Fruit fly (Drosophila melanogaster): ENCODE data around the gene TfIIB.

The TfIIB gene

dm6 chr2L:10468388-10468787 lies 37.2 kb downstream of the TfIIB start (continued):
- TF ChIP-seq run (tag; optimal IDR thresholded peaks at IDR 0.05), result no peak
- peak; percentile 56 for TF ChIP-seq peb (GFP tag; IDR thresholded peaks at IDR 0.05)
- peak; percentile 45; the same call in 1 of the 3 replicates for TF ChIP-seq CG14050 (GFP tag; IDR thresholded peaks at IDR 0.05)
- peak; percentile 50 for TF ChIP-seq oc (tag; optimal IDR thresholded peaks at IDR 0.05)
- peak; percentile 27 for TF ChIP-seq CG4424 (GFP tag; optimal IDR thresholded peaks at IDR 0.05)
- TF ChIP-seq sens (GFP tag), result peak; percentile 63
- no peak for TF ChIP-seq Oaz (GFP tag; IDR thresholded peaks at IDR 0.05)
- no peak for TF ChIP-seq CG16815 (GFP tag; optimal IDR thresholded peaks at IDR 0.05)
- no peak for TF ChIP-seq CG1832 (GFP tag; optimal IDR thresholded peaks at IDR 0.05)
- TF ChIP-seq HmgZ (tag; optimal IDR thresholded peaks at IDR 0.05), result peak; percentile 15
- TF ChIP-seq Fer1 (GFP tag; optimal IDR thresholded peaks at IDR 0.05), result peak; percentile 63
- no peak for TF ChIP-seq hth (optimal IDR thresholded peaks at IDR 0.05)
- TF ChIP-seq CG12104 (GFP tag; optimal IDR thresholded peaks at IDR 0.05), result no peak
- no peak for TF ChIP-seq CG9876 (GFP tag; optimal IDR thresholded peaks at IDR 0.05)
- TF ChIP-seq ewg (GFP tag; optimal IDR thresholded peaks at IDR 0.05), result no peak
- TF ChIP-seq pzg (GFP tag; optimal IDR thresholded peaks at IDR 0.05), result no peak
- TF ChIP-seq dan (GFP tag; IDR thresholded peaks at IDR 0.05), result no peak
- TF ChIP-seq stc (GFP tag; IDR thresholded peaks at IDR 0.05), result 0 out of 2 replicates have a peak, but pooled peaks have one; percentile 24
- no peak for TF ChIP-seq insv (GFP tag; optimal IDR thresholded peaks at IDR 0.05)
- TF ChIP-seq tio (GFP tag; optimal IDR thresholded peaks at IDR 0.05), result no peak
- TF ChIP-seq Dip2 (GFP tag; IDR thresholded peaks at IDR 0.05), result no peak
- TF ChIP-seq az2 (GFP tag; optimal IDR thresholded peaks at IDR 0.05), result peak; percentile 55
- TF ChIP-seq CG11560 (tag; IDR thresholded peaks at IDR 0.05), result no peak
- TF ChIP-seq Dek (tag; optimal IDR thresholded peaks at IDR 0.05), result no peak
- peak; percentile 64 for TF ChIP-seq CG9817 (tag; optimal IDR thresholded peaks at IDR 0.05)
- TF ChIP-seq her (GFP tag; optimal IDR thresholded peaks at IDR 0.05), result peak; percentile 18
- TF ChIP-seq mam (GFP tag; optimal IDR thresholded peaks at IDR 0.05), result peak; percentile 39
- TF ChIP-seq Lim3 (GFP tag; IDR thresholded peaks at IDR 0.05), result no peak
- no peak for TF ChIP-seq CG15073 (GFP tag; optimal IDR thresholded peaks at IDR 0.05)
- TF ChIP-seq repo (GFP tag; optimal IDR thresholded peaks at IDR 0.05), result no peak
- no peak for TF ChIP-seq crol (GFP tag; IDR thresholded peaks at IDR 0.05)
- TF ChIP-seq CG10462 (GFP tag; optimal IDR thresholded peaks at IDR 0.05), result no peak
- TF ChIP-seq ci (GFP tag; IDR thresholded peaks at IDR 0.05), result peak; percentile 75; the same call in 2 of the 3 replicates
- TF ChIP-seq CG10979 (tag; optimal IDR thresholded peaks at IDR 0.05), result peak; percentile 44
- no peak for TF ChIP-seq nerfin-1 (tag; optimal IDR thresholded peaks at IDR 0.05)
- TF ChIP-seq Gsc (GFP tag; IDR thresholded peaks at IDR 0.05), result no peak
- peak; percentile 5 for TF ChIP-seq CG12659 (GFP tag; optimal IDR thresholded peaks at IDR 0.05)
- 0 out of 3 replicates have a peak, but pooled peaks have one; percentile 45 for TF ChIP-seq CG2889 (GFP tag; IDR thresholded peaks at IDR 0.05)
- peak; percentile 67 for TF ChIP-seq CG13424 (tag; optimal IDR thresholded peaks at IDR 0.05)
- no peak for TF ChIP-seq D (optimal IDR thresholded peaks at IDR 0.05)
- peak; percentile 26 for TF ChIP-seq D (GFP tag; optimal IDR thresholded peaks at IDR 0.05)
- peak; percentile 61 for TF ChIP-seq Taf1 (GFP tag; IDR thresholded peaks at IDR 0.05)
- TF ChIP-seq CG14965 (GFP tag; optimal IDR thresholded peaks at IDR 0.05; ENCODE audit: borderline replicate concordance), result no peak
- TF ChIP-seq CG4617 (GFP tag; optimal IDR thresholded peaks at IDR 0.05; ENCODE audit: borderline replicate concordance), result no peak
- no peak for TF ChIP-seq sd (tag; optimal IDR thresholded peaks at IDR 0.05)
- no peak for TF ChIP-seq CG10274 (GFP tag; optimal IDR thresholded peaks at IDR 0.05)
- TF ChIP-seq cas (GFP tag; IDR thresholded peaks at IDR 0.05), result no peak
- TF ChIP-seq cwo (GFP tag; optimal IDR thresholded peaks at IDR 0.05), result no peak
- TF ChIP-seq CG12391 (tag; optimal IDR thresholded peaks at IDR 0.05), result peak; percentile 63
- no peak for TF ChIP-seq fu2 (GFP tag; optimal IDR thresholded peaks at IDR 0.05)
- TF ChIP-seq Opbp (GFP tag; IDR thresholded peaks at IDR 0.05; ENCODE audit: partially characterized antibody), result no peak
- peak; percentile 12 for TF ChIP-seq CG12942 (GFP tag; optimal IDR thresholded peaks at IDR 0.05)
